Worm (Caenorhabditis elegans): ENCODE data around the gene bud-31.

- TF ChIP-seq skn-1 (tag; optimal IDR thresholded peaks at IDR 0.05) (no peak), hlh-11 (tag; optimal IDR thresholded peaks at IDR 0.05) (no peak), fkh-10 (GFP tag; optimal IDR thresholded peaks at IDR 0.05) (no peak), lin-1 (GFP tag; IDR thresholded peaks at IDR 0.05) (no peak), pqm-1 (tag; optimal IDR thresholded peaks at IDR 0.05) (no peak), ZK546.5 (tag; optimal IDR thresholded peaks at IDR 0.05) (no peak), nhr-11 (tag; optimal IDR thresholded peaks at IDR 0.05) (no peak), ceh-44 (GFP tag; IDR thresholded peaks at IDR 0.05) (no peak), unc-62 (GFP tag; optimal IDR thresholded peaks at IDR 0.05 in 1 of 2) (no peak), unc-62 (tag; optimal IDR thresholded peaks at IDR 0.05) (no peak), daf-8 (GFP tag; IDR thresholded peaks at IDR 0.05) (no peak), lin-15B (tag; optimal IDR thresholded peaks at IDR 0.05) (no peak)
Observed at ce11 chrIII:9669546-9669945, 26.8 kb downstream of the bud-31 start.
